Worm (Caenorhabditis elegans): ENCODE results near the gene itr-1.

ce11 chrIV:7672872-7673271 lies 2.1 kb upstream of the itr-1 start, which contains the start of gene C08G9.2:
- TF ChIP-seq lin-39 (tag; optimal IDR thresholded peaks at IDR 0.05) (no peak), skn-1 (tag; optimal IDR thresholded peaks at IDR 0.05) (no peak), elt-3 (tag; optimal IDR thresholded peaks at IDR 0.05) (no peak), egl-27 (tag; optimal IDR thresholded peaks at IDR 0.05) (no peak), ztf-11 (tag; optimal IDR thresholded peaks at IDR 0.05) (no peak)
